Fruit fly (Drosophila melanogaster) S2 (cell line): ENCODE measurements around the gene CG7183.

ENCODE experiments used
- CG8478 ChIP-seq: fragments of >200 bp; optimal IDR thresholded peaks from 2 replicates; lab custom pipeline; 2018
- CTCF ChIP-seq, 2 experiments: fragments of >200 bp; optimal IDR thresholded peaks; 2 replicates each; lab custom pipeline; 2018

DNA sequence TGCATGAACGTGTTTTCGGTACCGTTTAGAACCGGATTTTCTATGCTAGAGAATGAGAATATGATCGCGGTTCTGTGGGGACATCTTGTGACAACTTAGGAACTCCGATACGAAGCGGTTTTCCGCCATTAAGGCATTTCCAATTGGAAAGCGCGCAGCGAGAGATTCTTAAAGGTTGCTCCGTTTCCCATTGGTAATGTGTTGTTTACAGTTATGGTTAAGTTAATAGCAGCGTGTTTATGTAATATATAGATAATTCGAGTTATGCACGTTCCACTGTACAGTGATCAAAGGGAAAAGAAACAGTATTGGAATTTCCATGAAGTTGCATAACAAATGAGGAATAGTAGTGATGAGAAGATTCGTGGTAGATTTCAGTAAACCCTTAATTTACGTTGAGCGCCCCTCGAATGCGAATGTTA lies 51.6 kb downstream of the CG7183 start:
- TF ChIP-seq CTCF (optimal IDR thresholded peaks at IDR 0.05; lab: Kevin White, UChicago) (no peak), CG8478 (lab: Kevin White, UChicago) (no peak)
